Fruit fly (Drosophila melanogaster) whole organism, embryonic: Measurements from ENCODE around the gene rut.
A peak's percentile ranks its signal among the peaks of the same experiment; 100 is the strongest.

Source experiments
- Asciz ChIP-seq: fragments of 200-800 bp; sonication (Bioruptor generic); optimal IDR thresholded peaks from 2 replicates; lab custom pipeline; 2017; ENCODE audit warnings: missing biosample characterization, mild to moderate bottlenecking, missing genetic modification characterization, missing genetic modification reagents
- B-H1 ChIP-seq: fragments of 200-800 bp; sonication (Bioruptor generic); IDR thresholded peaks from 3 replicates; pipeline ENCODE4 v1.3.6; 2022; ENCODE audit warnings: missing biosample characterization, missing genetic modification characterization
- CG10147 ChIP-seq: fragments of 200-800 bp; sonication (Bioruptor generic); optimal IDR thresholded peaks from 2 replicates; lab custom pipeline; 2019; ENCODE audit warnings: missing biosample characterization, mild to moderate bottlenecking, missing genetic modification characterization, moderate library complexity
- CG10543 ChIP-seq: fragments of 200-800 bp; sonication (Bioruptor generic); optimal IDR thresholded peaks from 3 replicates; lab custom pipeline; 2017; ENCODE audit warnings: missing biosample characterization, mild to moderate bottlenecking, missing genetic modification characterization, moderate library complexity
- CG12071 ChIP-seq: fragments of 200-800 bp; sonication (Bioruptor generic); optimal IDR thresholded peaks from 3 replicates; lab custom pipeline; 2018; ENCODE audit warnings: missing biosample characterization, mild to moderate bottlenecking, missing genetic modification characterization
- CG12391 ChIP-seq: fragments of 200-800 bp; sonication (Bioruptor generic); optimal IDR thresholded peaks from 3 replicates; lab custom pipeline; 2018; ENCODE audit warnings: missing biosample characterization, mild to moderate bottlenecking, missing genetic modification characterization, moderate library complexity
- CG13894 ChIP-seq: fragments of 200-800 bp; sonication (Bioruptor generic); optimal IDR thresholded peaks from 3 replicates; lab custom pipeline; 2018; ENCODE audit warnings: missing biosample characterization, mild to moderate bottlenecking, missing genetic modification characterization, moderate library complexity
- CG14860 ChIP-seq: fragments of 200-800 bp; sonication (Bioruptor generic); IDR thresholded peaks from 3 replicates; pipeline ENCODE4 v1.3.6; 2022; ENCODE audit warnings: missing biosample characterization, missing genetic modification characterization; ENCODE audit not compliant: partially characterized antibody
- CG2889 ChIP-seq: fragments of 200-800 bp; sonication (Bioruptor generic); IDR thresholded peaks from 3 replicates; pipeline ENCODE4 v1.3.6; 2022; ENCODE audit warnings: missing biosample characterization, missing genetic modification characterization
- CG32767 ChIP-seq: fragments of 200-800 bp; sonication (Bioruptor generic); IDR thresholded peaks from 2 replicates; pipeline ENCODE4 v1.3.6; 2022; ENCODE audit warnings: missing biosample characterization, missing genetic modification characterization
- CG3281 ChIP-seq: fragments of 200-800 bp; sonication (Bioruptor generic); optimal IDR thresholded peaks from 3 replicates; lab custom pipeline; 2017; ENCODE audit warnings: missing biosample characterization, mild to moderate bottlenecking, missing genetic modification characterization
- CG34224 ChIP-seq: fragments of 200-800 bp; sonication (Bioruptor generic); IDR thresholded peaks from 3 replicates; pipeline ENCODE4 v1.3.6; 2022; ENCODE audit warnings: missing biosample characterization, missing genetic modification characterization; ENCODE audit not compliant: partially characterized antibody
- CG4282 ChIP-seq: fragments of 200-800 bp; sonication (Bioruptor generic); optimal IDR thresholded peaks from 2 replicates; lab custom pipeline; 2016; ENCODE audit warnings: missing biosample characterization, missing genetic modification characterization
- CG4424 ChIP-seq: fragments of 200-800 bp; sonication (Bioruptor generic); optimal IDR thresholded peaks from 3 replicates; lab custom pipeline; 2016; ENCODE audit warnings: missing biosample characterization, missing genetic modification characterization
- CG4617 ChIP-seq: fragments of 200-800 bp; sonication (Bioruptor generic); optimal IDR thresholded peaks from 3 replicates; lab custom pipeline; 2016; ENCODE audit warnings: missing biosample characterization, missing genetic modification characterization, borderline replicate concordance
- CG4820 ChIP-seq: fragments of 200-800 bp; sonication (Bioruptor generic); optimal IDR thresholded peaks from 3 replicates; lab custom pipeline; 2016; ENCODE audit warnings: missing biosample characterization, missing genetic modification characterization
- CG5180 ChIP-seq: fragments of 200-800 bp; sonication (Bioruptor generic); optimal IDR thresholded peaks from 3 replicates; lab custom pipeline; 2017; ENCODE audit warnings: missing biosample characterization, missing genetic modification characterization, mild to moderate bottlenecking, moderate library complexity, missing genetic modification reagents
- CG6791 ChIP-seq: fragments of 200-800 bp; sonication (Bioruptor generic); IDR thresholded peaks from 3 replicates; pipeline ENCODE4 v1.3.6; 2022; ENCODE audit warnings: missing biosample characterization, missing genetic modification characterization; ENCODE audit not compliant: partially characterized antibody
- CG8281 ChIP-seq: fragments of 200-800 bp; sonication (Bioruptor generic); optimal IDR thresholded peaks from 2 replicates; lab custom pipeline; 2018; ENCODE audit warnings: missing biosample characterization, mild to moderate bottlenecking, missing genetic modification characterization, moderate library complexity
- CG9215 ChIP-seq: fragments of 200-800 bp; sonication (Bioruptor generic); IDR thresholded peaks from 2 replicates; pipeline ENCODE4 v1.3.6; 2022; ENCODE audit warnings: missing biosample characterization, missing genetic modification characterization
- Dbx ChIP-seq: fragments of 200-800 bp; sonication (Bioruptor generic); IDR thresholded peaks from 3 replicates; pipeline ENCODE4 v1.3.6; 2022; ENCODE audit warnings: missing biosample characterization, missing genetic modification characterization
- Dp ChIP-seq: fragments of 200-800 bp; sonication (Bioruptor generic); optimal IDR thresholded peaks from 2 replicates; lab custom pipeline; 2018; ENCODE audit warnings: missing biosample characterization, mild to moderate bottlenecking, missing genetic modification characterization, moderate library complexity
- Dref ChIP-seq: fragments of 200-800 bp; sonication (Bioruptor generic); IDR thresholded peaks from 2 replicates; pipeline ENCODE4 v1.3.6; 2022; ENCODE audit warnings: missing biosample characterization, missing genetic modification characterization
- Eip74EF ChIP-seq, 2 experiments: fragments of 200-800 bp in 1 of 2; fragments of >200 bp in 1 of 2; sonication (Bioruptor generic) in 1 of 2; optimal IDR thresholded peaks; 2 replicates each; lab custom pipeline; 2017 to 2019; ENCODE audit warnings: missing biosample characterization in 2 of 2, missing genetic modification characterization in 2 of 2, mild to moderate bottlenecking in 1 of 2, moderate library complexity in 1 of 2
- HmgZ ChIP-seq: fragments of 200-800 bp; sonication (Bioruptor generic); optimal IDR thresholded peaks from 2 replicates; lab custom pipeline; 2018; ENCODE audit warnings: missing biosample characterization, mild to moderate bottlenecking, missing genetic modification characterization
- Mrtf ChIP-seq: fragments of 200-800 bp; sonication (Bioruptor generic); IDR thresholded peaks from 3 replicates; pipeline ENCODE4 v1.3.6; 2022; ENCODE audit warnings: missing biosample characterization, missing genetic modification characterization
- NC2β ChIP-seq: fragments of 200-800 bp; sonication (Bioruptor generic); optimal IDR thresholded peaks from 2 replicates; lab custom pipeline; 2016; ENCODE audit warnings: missing biosample characterization, missing genetic modification characterization
- NK7.1 ChIP-seq: fragments of 200-800 bp; sonication (Bioruptor generic); optimal IDR thresholded peaks from 3 replicates; lab custom pipeline; 2016; ENCODE audit warnings: missing biosample characterization, missing genetic modification characterization
- Ptx1 ChIP-seq: fragments of 200-800 bp; sonication (Bioruptor generic); IDR thresholded peaks from 2 replicates; pipeline ENCODE4 v1.3.6; 2022; ENCODE audit warnings: missing biosample characterization, missing genetic modification characterization
- Rfx ChIP-seq: fragments of 200-800 bp; sonication (Bioruptor generic); IDR thresholded peaks from 2 replicates; pipeline ENCODE4 v1.3.6; 2022; ENCODE audit warnings: missing biosample characterization, missing genetic modification characterization
- Tbp ChIP-seq: fragments of >200 bp; optimal IDR thresholded peaks from 2 replicates; lab custom pipeline; 2018; ENCODE audit warnings: missing biosample characterization, missing genetic modification characterization
- Xbp1 ChIP-seq: fragments of 200-800 bp; sonication (Bioruptor generic); optimal IDR thresholded peaks from 3 replicates; lab custom pipeline; 2016; ENCODE audit warnings: missing biosample characterization, mild to moderate bottlenecking, missing genetic modification characterization
- YL-1 ChIP-seq: fragments of 200-800 bp; sonication (Bioruptor generic); optimal IDR thresholded peaks from 3 replicates; lab custom pipeline; 2017; ENCODE audit warnings: missing biosample characterization, mild to moderate bottlenecking, missing genetic modification characterization
- al ChIP-seq: fragments of 200-800 bp; sonication (Bioruptor generic); IDR thresholded peaks from 2 replicates; pipeline ENCODE4 v1.3.6; 2022; ENCODE audit warnings: missing biosample characterization, missing genetic modification characterization
- ash1 ChIP-seq: fragments of 200-800 bp; sonication (Bioruptor generic); optimal IDR thresholded peaks from 2 replicates; lab custom pipeline; 2018; ENCODE audit warnings: missing biosample characterization, mild to moderate bottlenecking, missing genetic modification characterization
- bigmax ChIP-seq: fragments of 200-800 bp; sonication (Bioruptor generic); optimal IDR thresholded peaks from 2 replicates; lab custom pipeline; 2018; ENCODE audit warnings: missing biosample characterization, mild to moderate bottlenecking, missing genetic modification characterization
- bsh ChIP-seq, 2 experiments: fragments of 200-800 bp; sonication (Bioruptor generic); optimal IDR thresholded peaks; 2 replicates each; lab custom pipeline; 2017 to 2018; ENCODE audit warnings: mild to moderate bottlenecking in 2 of 2, missing biosample characterization in 2 of 2, missing genetic modification characterization in 2 of 2, moderate library complexity in 1 of 2
- cg ChIP-seq: fragments of 200-800 bp; sonication (Bioruptor generic); optimal IDR thresholded peaks from 3 replicates; lab custom pipeline; 2019; ENCODE audit warnings: missing biosample characterization, mild to moderate bottlenecking, missing genetic modification characterization, moderate library complexity
- dan ChIP-seq: fragments of 200-800 bp; sonication (Bioruptor generic); IDR thresholded peaks from 2 replicates; pipeline ENCODE4 v1.3.6; 2022; ENCODE audit warnings: missing biosample characterization, missing genetic modification characterization
- gce ChIP-seq: fragments of 200-800 bp; sonication (Bioruptor generic); IDR thresholded peaks from 3 replicates; pipeline ENCODE4 v1.3.6; 2022; ENCODE audit warnings: missing biosample characterization, missing genetic modification characterization
- grau ChIP-seq: fragments of 200-800 bp; optimal IDR thresholded peaks from 3 replicates; lab custom pipeline; 2019; ENCODE audit warnings: missing biosample characterization, mild to moderate bottlenecking, missing genetic modification characterization, moderate library complexity
- grn ChIP-seq: fragments of 200-800 bp; sonication (Bioruptor generic); optimal IDR thresholded peaks from 3 replicates; lab custom pipeline; 2017; ENCODE audit warnings: missing biosample characterization, missing genetic modification characterization
- otp ChIP-seq: fragments of 200-800 bp; sonication (Bioruptor generic); IDR thresholded peaks from 3 replicates; pipeline ENCODE4, ENCODE4 v1.3.6; 2022; ENCODE audit warnings: missing biosample characterization, missing genetic modification characterization
- schlank ChIP-seq: fragments of 200-800 bp; sonication (Bioruptor generic); optimal IDR thresholded peaks from 2 replicates; lab custom pipeline; 2018; ENCODE audit warnings: missing biosample characterization, mild to moderate bottlenecking, missing genetic modification characterization
- sob ChIP-seq: fragments of 200-800 bp; sonication (Bioruptor generic); IDR thresholded peaks from 2 replicates; pipeline ENCODE4 v1.3.6; 2022; ENCODE audit warnings: missing biosample characterization, missing genetic modification characterization
- sug ChIP-seq: fragments of 200-800 bp; optimal IDR thresholded peaks from 2 replicates; lab custom pipeline; 2019; ENCODE audit warnings: missing biosample characterization, mild to moderate bottlenecking, missing genetic modification characterization, moderate library complexity
- toy ChIP-seq: fragments of 200-800 bp; sonication (Bioruptor generic); IDR thresholded peaks from 2 replicates; pipeline ENCODE4 v1.3.6; 2022; ENCODE audit warnings: missing biosample characterization, missing genetic modification characterization
- tx ChIP-seq: fragments of 200-800 bp; sonication (Bioruptor generic); optimal IDR thresholded peaks from 2 replicates; lab custom pipeline; 2016; ENCODE audit warnings: missing biosample characterization, missing genetic modification characterization
- wek ChIP-seq: fragments of 200-800 bp; sonication (Bioruptor generic); optimal IDR thresholded peaks from 3 replicates; lab custom pipeline; 2018; ENCODE audit warnings: missing biosample characterization, mild to moderate bottlenecking, missing genetic modification characterization, moderate library complexity

Gene rut

dm6 chrX:14848755-14849354 is 23.0 kb upstream of the rut start, which contains the start of gene CG9522 (continued):
- TF ChIP-seq ash1 (GFP tag; lab: Kevin White, UChicago) (no peak), Dp (GFP tag; lab: Kevin White, UChicago) (no peak), CG3281 (GFP tag; lab: Kevin White, UChicago) (peak; percentile 58), toy (GFP tag; lab: Robert Waterston, UW) (0 out of 2 replicates have a peak, but pooled peaks have one; percentile 21), grau (tag; lab: Kevin White, UChicago) (peak; percentile 71), Xbp1 (GFP tag; lab: Kevin White, UChicago) (peak; percentile 62), CG2889 (GFP tag; lab: Robert Waterston, UW) (peak; percentile 68; the same call in 2 of the 3 replicates), Tbp (no peak), CG12071 (peak; percentile 39), Asciz (GFP tag; lab: Kevin White, UChicago) (peak; percentile 68), NC2β (GFP tag; lab: Kevin White, UChicago) (no peak), YL-1 (GFP tag; lab: Kevin White, UChicago) (no peak), grn (GFP tag; lab: Kevin White, UChicago) (no peak), cg (GFP tag; lab: Kevin White, UChicago) (no peak), CG12391 (tag; lab: Kevin White, UChicago) (peak; percentile 75), gce (GFP tag; lab: Robert Waterston, UW) (peak; percentile 67; the same call in 2 of the 3 replicates), dan (no peak), CG10147 (GFP tag; lab: Kevin White, UChicago) (peak; percentile 61), bigmax (no peak), CG10543 (GFP tag; lab: Kevin White, UChicago) (no peak), CG6791 (GFP tag; lab: Robert Waterston, UW) (0 out of 3 replicates have a peak, but pooled peaks have one; percentile 15), CG4820 (peak; percentile 75), bsh (GFP tag; optimal IDR thresholded peaks at IDR 0.05; lab: Kevin White, UChicago) (peak; percentile 90 to 91), CG4424 (GFP tag; lab: Kevin White, UChicago) (peak; percentile 77), CG34224 (no peak), Mrtf (GFP tag; lab: Robert Waterston, UW) (0 out of 3 replicates have a peak, but pooled peaks have one; percentile 57), CG9215 (GFP tag; lab: Robert Waterston, UW) (peak; percentile 44; the same call in 1 of the 2 replicates), Rfx (GFP tag; lab: Robert Waterston, UW) (peak; percentile 76), CG14860 (GFP tag; lab: Robert Waterston, UW) (0 out of 3 replicates have a peak, but pooled peaks have one; percentile 18), CG5180 (GFP tag; lab: Kevin White, UChicago) (peak; percentile 23), CG8281 (tag; lab: Kevin White, UChicago) (peak; percentile 20), schlank (no peak), otp (GFP tag; lab: Robert Waterston, UW) (peak; percentile 82), sug (tag; lab: Kevin White, UChicago) (peak; percentile 3), Dbx (GFP tag; lab: Robert Waterston, UW) (peak; percentile 62; the same call in 1 of the 3 replicates), wek (no peak), Eip74EF (GFP tag; optimal IDR thresholded peaks at IDR 0.05; lab: Kevin White, UChicago) (peak in 1 of 2 experiments; percentile 55), CG32767 (GFP tag; lab: Robert Waterston, UW) (0 out of 2 replicates have a peak, but pooled peaks have one; percentile 44), tx (peak; percentile 4), Dref (no peak), HmgZ (tag; lab: Kevin White, UChicago) (peak; percentile 33), NK7.1 (no peak), CG4617 (no peak), Ptx1 (GFP tag; lab: Robert Waterston, UW) (peak; percentile 71), sob (GFP tag; lab: Robert Waterston, UW) (peak; percentile 76), CG13894 (tag; lab: Kevin White, UChicago) (no peak), B-H1 (GFP tag; lab: Robert Waterston, UW) (peak; percentile 51), CG4282 (GFP tag; lab: Kevin White, UChicago) (no peak), al (GFP tag; lab: Robert Waterston, UW) (peak; percentile 66; the same call in 1 of the 2 replicates)
